Worm (Caenorhabditis elegans) whole organism, L4 larva: ENCODE results near the gene T06D4.1.

Experiments
- nhr-10 ChIP-seq: fragments of 150-350 bp; optimal IDR thresholded peaks from 2 replicates; lab custom pipeline; 2014; ENCODE audit warnings: missing biosample characterization, missing genetic modification characterization
- nhr-11 ChIP-seq: fragments of 150-350 bp; optimal IDR thresholded peaks from 2 replicates; lab custom pipeline; 2014; ENCODE audit warnings: missing biosample characterization, missing genetic modification characterization
- nhr-25 ChIP-seq: sonication (generic microtip); optimal IDR thresholded peaks from 2 replicates; lab custom pipeline; 2017; ENCODE audit warnings: missing genetic modification characterization, mild to moderate bottlenecking, missing compliant biosample characterization, antibody characterized with exemption, moderate library complexity, borderline replicate concordance; ENCODE audit not compliant: insufficient read depth
- nhr-76 ChIP-seq: fragments of 150-350 bp; optimal IDR thresholded peaks from 2 replicates; lab custom pipeline; 2014; ENCODE audit warnings: missing biosample characterization, missing genetic modification characterization
- unc-39 ChIP-seq: sonication (generic microtip); optimal IDR thresholded peaks from 2 replicates; lab custom pipeline; 2017; ENCODE audit warnings: missing biosample characterization, missing genetic modification characterization
- unc-62 ChIP-seq, 3 experiments: fragments of 150-350 bp in 1 of 3; sonication (generic microtip); optimal IDR thresholded peaks in 2 of 3; peaks in 1 of 3; 1 replicate in 1 of 3; 2 replicates in 2 of 3; lab custom pipeline; 2014 to 2017; ENCODE audit warnings: missing biosample characterization in 3 of 3, missing genetic modification characterization in 3 of 3, missing genetic modification reagents in 3 of 3, missing genotype in 1 of 3

- TF ChIP-seq unc-39 (tag; lab: Kevin White, UChicago), result no peak
- no peak for TF ChIP-seq nhr-11 (tag; lab: Kevin White, UChicago)
- TF ChIP-seq nhr-25 (tag; lab: Kevin White, UChicago), result no peak
- no peak for TF ChIP-seq nhr-10
- no peak for TF ChIP-seq nhr-76 (tag; lab: Kevin White, UChicago)
- no peak for TF ChIP-seq unc-62 (GFP tag; optimal IDR thresholded peaks at IDR 0.05 in 1 of 2; lab: Kevin White, UChicago)
- TF ChIP-seq unc-62 (tag; optimal IDR thresholded peaks at IDR 0.05; lab: Kevin White, UChicago), result no peak
These were observed 13.5 kb upstream of the T06D4.1 start, which contains the start of gene Y49F6C.7 for ce11 chrII:3368097-3368496.
